Worm (Caenorhabditis elegans) whole organism, L1 larva: Measurements from ENCODE around the gene F37B4.15.

Source experiments
- alr-1 ChIP-seq: fragments of 200-800 bp; sonication (Bioruptor generic); optimal IDR thresholded peaks from 2 replicates; lab custom pipeline; 2018; ENCODE audit warnings: borderline replicate concordance, mild to moderate bottlenecking, missing genetic modification characterization, missing compliant biosample characterization
- nhr-85 ChIP-seq: sonication (generic microtip); peaks from one replicate; lab custom pipeline; 2016; ENCODE audit warnings: missing genetic modification characterization, inconsistent platforms, missing compliant biosample characterization

ce11 chrV:2909525-2909924 is 17.5 kb downstream of the F37B4.15 start, which contains the start of gene zmp-3:
- no peak for TF ChIP-seq alr-1
- TF ChIP-seq nhr-85 (tag; lab: Kevin White, UChicago): peak; percentile 60
